Fruit fly (Drosophila melanogaster) whole organism: ENCODE results near the gene tws.

ENCODE experiments used
- Dll ChIP-seq: fragments of >200 bp; optimal IDR thresholded peaks from 2 replicates; lab custom pipeline; 2017
- EcR ChIP-seq, 2 experiments: fragments of >200 bp; optimal IDR thresholded peaks; 2 replicates each; lab custom pipeline; 2017; ENCODE audit warnings: missing biosample characterization in 2 of 2, missing genetic modification characterization in 2 of 2, missing genetic modification reagents in 2 of 2
- psq ChIP-seq: fragments of >200 bp; optimal IDR thresholded peaks from 2 replicates; lab custom pipeline; 2017
- usp ChIP-seq: fragments of >200 bp; optimal IDR thresholded peaks from 2 replicates; lab custom pipeline; 2017; ENCODE audit warnings: missing biosample characterization, missing genetic modification characterization, mixed read lengths

DNA sequence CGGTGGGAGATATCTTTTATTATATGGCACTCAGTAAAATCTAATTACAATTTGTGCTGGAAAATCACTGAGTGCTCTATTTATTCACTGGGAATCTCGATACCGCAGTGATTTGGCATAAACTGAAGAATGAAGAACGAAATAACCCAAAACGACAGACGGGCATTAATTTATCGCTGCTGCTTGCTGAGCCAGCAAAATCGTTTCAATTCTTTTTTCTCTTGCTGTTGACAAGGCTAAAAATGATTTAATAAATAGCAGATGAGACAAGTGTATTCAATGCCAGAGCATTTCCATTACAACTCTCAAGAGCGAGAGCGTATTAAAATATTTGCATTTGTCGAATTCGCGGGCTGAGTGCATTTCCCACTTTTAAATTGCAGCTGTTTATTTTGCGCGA lies 23.8 kb downstream of the tws start:
- TF ChIP-seq EcR (GFP tag; optimal IDR thresholded peaks at IDR 0.05; lab: Kevin White, UChicago) (no peak), usp (no peak), psq (lab: Kevin White, UChicago) (no peak), Dll (lab: Kevin White, UChicago) (no peak)
